Worm (Caenorhabditis elegans): ENCODE data around the gene R57.2.
"Not testable (repeated sequence)": the region's sequence is repeated elsewhere in the genome, so short reads cannot be mapped to it uniquely, and the experiment has no call there.

R57.2 gene

ce11 chrX:296934-297333 lies at the start of gene R57.2:
TSS of gene R57.2 (plus strand) at chrX:297234.
- TF ChIP-seq tra-4 (tag; optimal IDR thresholded peaks at IDR 0.05) (no peak), B0310.2 (tag; optimal IDR thresholded peaks at IDR 0.05) (no peak), tbx-11 (GFP tag; IDR thresholded peaks at IDR 0.05) (no peak), aly-1 (tag; optimal IDR thresholded peaks at IDR 0.05) (no peak), hmg-4 (GFP tag; optimal IDR thresholded peaks at IDR 0.05) (no peak), ets-7 (tag; optimal IDR thresholded peaks at IDR 0.05) (no peak), flt-1 (GFP tag; IDR thresholded peaks at IDR 0.05) (no peak), sea-1 (GFP tag; conservative IDR thresholded peaks at IDR 0.05) (no peak), ama-1 (optimal IDR thresholded peaks at IDR 0.05) (no peak)

- no peak for TF ChIP-seq ets-7 (tag; optimal IDR thresholded peaks at IDR 0.05)
- no peak for TF ChIP-seq hmg-4 (GFP tag; optimal IDR thresholded peaks at IDR 0.05)
- TF ChIP-seq tbx-11 (GFP tag; IDR thresholded peaks at IDR 0.05) = no peak
Measured at ce11 chrX:271509-271908, 25.5 kb upstream of the R57.2 start.

- not testable (repeated sequence) for TF ChIP-seq ets-7, aly-1, tra-4 (tag; optimal IDR thresholded peaks at IDR 0.05)
Measured at ce11 chrX:273912-274311, 23.1 kb upstream of the R57.2 start, which contains the start of gene Y108F1.5. TSS of gene Y108F1.5 (minus strand) at chrX:274012.

- not testable (repeated sequence) for TF ChIP-seq ets-7 (tag; optimal IDR thresholded peaks at IDR 0.05); sea-1 (GFP tag; conservative IDR thresholded peaks at IDR 0.05); aly-1 (tag; optimal IDR thresholded peaks at IDR 0.05)
Measured at ce11 chrX:286116-286515, 10.9 kb upstream of the R57.2 start, which contains the start of gene Y47C4A.1. TSS of gene Y47C4A.1 (minus strand) at chrX:286216.

ce11 chrX:295726-296125 lies 1.3 kb upstream of the R57.2 start:
- no peak for TF ChIP-seq tbx-11 (GFP tag; IDR thresholded peaks at IDR 0.05)

ce11 chrX:299090-299489 lies 2.1 kb downstream of the R57.2 start:
- TF ChIP-seq ceh-36 (tag; optimal IDR thresholded peaks at IDR 0.05) (no peak), flt-1 (GFP tag; IDR thresholded peaks at IDR 0.05) (no peak), tbx-37 (GFP tag; conservative IDR thresholded peaks at IDR 0.05) (no peak), ceh-13 (GFP tag; optimal IDR thresholded peaks at IDR 0.05) (no peak), hnd-1 (tag; optimal IDR thresholded peaks at IDR 0.05) (no peak), sea-1 (GFP tag; conservative IDR thresholded peaks at IDR 0.05) (no peak), ama-1 (optimal IDR thresholded peaks at IDR 0.05) (no peak), F13C5.2 (tag; optimal IDR thresholded peaks at IDR 0.05) (no peak), ets-7 (tag; optimal IDR thresholded peaks at IDR 0.05) (no peak), aly-1 (tag; optimal IDR thresholded peaks at IDR 0.05) (no peak), B0310.2 (tag; optimal IDR thresholded peaks at IDR 0.05) (no peak)

ce11 chrX:300250-300649 lies 3.2 kb downstream of the R57.2 start:
- no peak for TF ChIP-seq tbx-37 (GFP tag; conservative IDR thresholded peaks at IDR 0.05)

ce11 chrX:301530-301929 lies 4.5 kb downstream of the R57.2 start, which contains the start of gene gcp-2.1:
TSS of gene gcp-2.1 (plus strand) at chrX:301830.
- TF ChIP-seq scrt-1 (GFP tag; IDR thresholded peaks at IDR 0.05) = no peak
- no peak for TF ChIP-seq ama-1 (optimal IDR thresholded peaks at IDR 0.05)
- no peak for TF ChIP-seq flt-1 (GFP tag; IDR thresholded peaks at IDR 0.05)
- no peak for TF ChIP-seq ets-7 (tag; optimal IDR thresholded peaks at IDR 0.05)
- no peak for TF ChIP-seq hnd-1 (tag; optimal IDR thresholded peaks at IDR 0.05)
- TF ChIP-seq pes-1 (GFP tag; IDR thresholded peaks at IDR 0.05) = no peak
- TF ChIP-seq hmg-4 (GFP tag; optimal IDR thresholded peaks at IDR 0.05) = no peak
- TF ChIP-seq sea-1 (GFP tag; conservative IDR thresholded peaks at IDR 0.05) = no peak

- TF ChIP-seq hmg-4 (GFP tag; optimal IDR thresholded peaks at IDR 0.05) (no peak), aly-1 (tag; optimal IDR thresholded peaks at IDR 0.05) (no peak), tra-4 (tag; optimal IDR thresholded peaks at IDR 0.05) (no peak), flt-1 (GFP tag; IDR thresholded peaks at IDR 0.05) (no peak), ama-1 (optimal IDR thresholded peaks at IDR 0.05) (no peak), tbx-11 (GFP tag; IDR thresholded peaks at IDR 0.05) (no peak), pes-1 (GFP tag; IDR thresholded peaks at IDR 0.05) (no peak), sea-1 (GFP tag; conservative IDR thresholded peaks at IDR 0.05) (no peak), hmbx-1 (tag; optimal IDR thresholded peaks at IDR 0.05) (no peak), ceh-13 (GFP tag; optimal IDR thresholded peaks at IDR 0.05) (no peak), hnd-1 (tag; optimal IDR thresholded peaks at IDR 0.05) (no peak)
Measured at ce11 chrX:305057-305456, 8.0 kb downstream of the R57.2 start.

ce11 chrX:309076-309475 lies 12.0 kb downstream of the R57.2 start:
- no peak for TF ChIP-seq sea-1 (GFP tag; conservative IDR thresholded peaks at IDR 0.05)
- no peak for TF ChIP-seq hmbx-1 (tag; optimal IDR thresholded peaks at IDR 0.05)
- TF ChIP-seq ama-1 (optimal IDR thresholded peaks at IDR 0.05) = no peak
- TF ChIP-seq tbx-11 (GFP tag; IDR thresholded peaks at IDR 0.05) = no peak
- no peak for TF ChIP-seq tbx-37 (GFP tag; conservative IDR thresholded peaks at IDR 0.05)
- no peak for TF ChIP-seq F13C5.2 (tag; optimal IDR thresholded peaks at IDR 0.05)
- TF ChIP-seq hnd-1 (tag; optimal IDR thresholded peaks at IDR 0.05) = no peak
- TF ChIP-seq ceh-13 (GFP tag; optimal IDR thresholded peaks at IDR 0.05) = no peak
- TF ChIP-seq aly-1 (tag; optimal IDR thresholded peaks at IDR 0.05) = no peak
- no peak for TF ChIP-seq ets-7 (tag; optimal IDR thresholded peaks at IDR 0.05)
- no peak for TF ChIP-seq scrt-1 (GFP tag; IDR thresholded peaks at IDR 0.05)
- TF ChIP-seq ceh-36 (tag; optimal IDR thresholded peaks at IDR 0.05) = no peak
- TF ChIP-seq tra-4 (tag; optimal IDR thresholded peaks at IDR 0.05) = no peak
- no peak for TF ChIP-seq B0310.2 (tag; optimal IDR thresholded peaks at IDR 0.05)
- no peak for TF ChIP-seq hmg-4 (GFP tag; optimal IDR thresholded peaks at IDR 0.05)
- TF ChIP-seq pes-1 (GFP tag; IDR thresholded peaks at IDR 0.05) = no peak
- no peak for TF ChIP-seq flt-1 (GFP tag; IDR thresholded peaks at IDR 0.05)
